Worm (Caenorhabditis elegans): ENCODE results near the gene F18E9.4.

- no peak for TF ChIP-seq ama-1 (optimal IDR thresholded peaks at IDR 0.05)
- no peak for TF ChIP-seq ztf-4 (tag; optimal IDR thresholded peaks at IDR 0.05)
- no peak for TF ChIP-seq skn-1 (tag; optimal IDR thresholded peaks at IDR 0.05)
- TF ChIP-seq egl-27 (tag; optimal IDR thresholded peaks at IDR 0.05): no peak
- TF ChIP-seq ceh-9 (tag; optimal IDR thresholded peaks at IDR 0.05): no peak
- peak; percentile 2 for TF ChIP-seq nhr-23 (tag; optimal IDR thresholded peaks at IDR 0.05)
- no peak for TF ChIP-seq aly-2 (tag; optimal IDR thresholded peaks at IDR 0.05)
These were observed 14.4 kb upstream of the F18E9.4 start for ce11 chrX:8565810-8566416.
